Worm (Caenorhabditis elegans): ENCODE data around the gene F53C3.7.
A peak's percentile ranks its signal among the peaks of the same experiment; 100 is the strongest.

Gene F53C3.7

DNA sequence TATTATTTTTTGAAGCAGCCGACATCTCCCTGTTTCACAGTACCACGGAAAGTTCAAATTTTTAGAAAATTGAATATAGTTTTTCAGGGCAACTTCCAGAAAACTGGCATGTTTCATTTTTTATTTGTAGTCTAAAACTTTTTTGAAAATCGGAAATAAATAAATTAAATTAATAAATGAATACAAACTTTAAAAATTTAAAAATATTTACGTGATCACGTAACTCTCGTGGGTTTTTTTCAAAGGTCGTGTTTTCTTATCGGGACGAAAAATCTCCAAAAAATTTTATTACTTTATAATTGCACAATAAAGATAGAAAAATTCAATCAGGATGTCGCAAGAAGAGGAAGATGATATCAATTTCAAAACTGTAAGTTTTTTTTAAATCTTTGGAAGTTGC, 16.9 kb downstream of the F53C3.7 start, which contains the start of gene F53C3.1:
F53C3.1 (plus strand) TSS at position 301 of the 400 bp plus-strand sequence.
- TF ChIP-seq ama-1 (optimal IDR thresholded peaks at IDR 0.05) (no peak), pes-1 (GFP tag; IDR thresholded peaks at IDR 0.05) (no peak), ceh-13 (GFP tag; optimal IDR thresholded peaks at IDR 0.05) (no peak), hnd-1 (tag; optimal IDR thresholded peaks at IDR 0.05) (no peak), aly-1 (tag; optimal IDR thresholded peaks at IDR 0.05) (no peak), tra-4 (tag; optimal IDR thresholded peaks at IDR 0.05) (no peak), hmg-4 (GFP tag; optimal IDR thresholded peaks at IDR 0.05) (no peak), scrt-1 (GFP tag; IDR thresholded peaks at IDR 0.05) (no peak), hmbx-1 (tag; optimal IDR thresholded peaks at IDR 0.05) (no peak), ets-7 (tag; optimal IDR thresholded peaks at IDR 0.05) (no peak), ceh-36 (tag; optimal IDR thresholded peaks at IDR 0.05) (no peak), tbx-11 (GFP tag; IDR thresholded peaks at IDR 0.05) (no peak), sea-1 (GFP tag; conservative IDR thresholded peaks at IDR 0.05) (no peak), flt-1 (GFP tag; IDR thresholded peaks at IDR 0.05) (no peak), tbx-37 (GFP tag; conservative IDR thresholded peaks at IDR 0.05) (no peak), F13C5.2 (tag; optimal IDR thresholded peaks at IDR 0.05) (no peak), B0310.2 (tag; optimal IDR thresholded peaks at IDR 0.05) (no peak)

- no peak for TF ChIP-seq sea-1 (GFP tag; conservative IDR thresholded peaks at IDR 0.05)
- TF ChIP-seq aly-1 (tag; optimal IDR thresholded peaks at IDR 0.05) = no peak
- TF ChIP-seq ets-7 (tag; optimal IDR thresholded peaks at IDR 0.05) = no peak
- no peak for TF ChIP-seq tra-4 (tag; optimal IDR thresholded peaks at IDR 0.05)
- no peak for TF ChIP-seq pes-1 (GFP tag; IDR thresholded peaks at IDR 0.05)
- no peak for TF ChIP-seq hmbx-1 (tag; optimal IDR thresholded peaks at IDR 0.05)
- TF ChIP-seq flt-1 (GFP tag; IDR thresholded peaks at IDR 0.05) = no peak
- no peak for TF ChIP-seq B0310.2 (tag; optimal IDR thresholded peaks at IDR 0.05)
- no peak for TF ChIP-seq ceh-36 (tag; optimal IDR thresholded peaks at IDR 0.05)
- TF ChIP-seq tbx-11 (GFP tag; IDR thresholded peaks at IDR 0.05) = no peak
- TF ChIP-seq hmg-4 (GFP tag; optimal IDR thresholded peaks at IDR 0.05) = no peak
- no peak for TF ChIP-seq F13C5.2 (tag; optimal IDR thresholded peaks at IDR 0.05)
- TF ChIP-seq hnd-1 (tag; optimal IDR thresholded peaks at IDR 0.05) = no peak
- no peak for TF ChIP-seq ceh-13 (GFP tag; optimal IDR thresholded peaks at IDR 0.05)
Measured at ce11 chrII:3913673-3914072, 18.8 kb downstream of the F53C3.7 start.

ce11 chrII:3917985-3918633, 23.3 kb downstream of the F53C3.7 start:
- TF ChIP-seq aly-1 (tag; optimal IDR thresholded peaks at IDR 0.05) (no peak), B0310.2 (tag; optimal IDR thresholded peaks at IDR 0.05) (no peak), tbx-37 (GFP tag; conservative IDR thresholded peaks at IDR 0.05) (no peak), F13C5.2 (tag; optimal IDR thresholded peaks at IDR 0.05) (no peak), ama-1 (optimal IDR thresholded peaks at IDR 0.05) (no peak), tra-4 (tag; optimal IDR thresholded peaks at IDR 0.05) (no peak), tbx-11 (GFP tag; IDR thresholded peaks at IDR 0.05) (no peak), ceh-36 (tag; optimal IDR thresholded peaks at IDR 0.05) (no peak), flt-1 (GFP tag; IDR thresholded peaks at IDR 0.05) (no peak), pes-1 (GFP tag; IDR thresholded peaks at IDR 0.05) (no peak), sea-1 (GFP tag; conservative IDR thresholded peaks at IDR 0.05) (no peak), hmbx-1 (tag; optimal IDR thresholded peaks at IDR 0.05) (no peak), ets-7 (tag; optimal IDR thresholded peaks at IDR 0.05) (no peak), hnd-1 (tag; optimal IDR thresholded peaks at IDR 0.05) (no peak)

DNA sequence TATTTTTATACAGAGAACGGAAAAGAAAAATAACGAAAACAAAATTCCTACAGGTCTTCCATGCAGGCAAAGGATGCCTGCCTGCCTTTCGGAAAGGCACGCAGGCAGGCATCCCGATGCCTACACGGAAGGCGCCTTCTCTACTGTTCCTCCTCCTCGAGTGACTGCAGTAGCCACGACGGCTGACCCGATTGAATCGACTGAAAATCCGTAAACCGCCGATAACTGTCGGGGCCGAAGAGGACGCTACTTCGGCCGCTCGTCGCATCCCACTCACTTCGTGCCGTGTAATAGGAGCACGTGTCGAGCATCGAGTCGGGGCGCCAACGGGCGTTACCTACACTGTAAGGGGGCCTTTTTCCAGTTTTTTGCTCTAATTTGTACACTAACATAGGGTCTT, 25.8 kb downstream of the F53C3.7 start:
- TF ChIP-seq hmbx-1 (tag; optimal IDR thresholded peaks at IDR 0.05) = no peak
- 0 out of 2 replicates have a peak, but pooled peaks have one; percentile 8 for TF ChIP-seq pes-1 (GFP tag; IDR thresholded peaks at IDR 0.05)
- no peak for TF ChIP-seq tbx-37 (GFP tag; conservative IDR thresholded peaks at IDR 0.05)

ce11 chrII:3922696-3923095, 27.8 kb downstream of the F53C3.7 start:
- TF ChIP-seq flt-1 (GFP tag; IDR thresholded peaks at IDR 0.05) (no peak), tra-4 (tag; optimal IDR thresholded peaks at IDR 0.05) (no peak), ceh-13 (GFP tag; optimal IDR thresholded peaks at IDR 0.05) (no peak), hmbx-1 (tag; optimal IDR thresholded peaks at IDR 0.05) (no peak), ceh-36 (tag; optimal IDR thresholded peaks at IDR 0.05) (no peak), ets-7 (tag; optimal IDR thresholded peaks at IDR 0.05) (no peak), aly-1 (tag; optimal IDR thresholded peaks at IDR 0.05) (no peak), tbx-11 (GFP tag; IDR thresholded peaks at IDR 0.05) (no peak), sea-1 (GFP tag; conservative IDR thresholded peaks at IDR 0.05) (no peak), hmg-4 (GFP tag; optimal IDR thresholded peaks at IDR 0.05) (no peak)

DNA sequence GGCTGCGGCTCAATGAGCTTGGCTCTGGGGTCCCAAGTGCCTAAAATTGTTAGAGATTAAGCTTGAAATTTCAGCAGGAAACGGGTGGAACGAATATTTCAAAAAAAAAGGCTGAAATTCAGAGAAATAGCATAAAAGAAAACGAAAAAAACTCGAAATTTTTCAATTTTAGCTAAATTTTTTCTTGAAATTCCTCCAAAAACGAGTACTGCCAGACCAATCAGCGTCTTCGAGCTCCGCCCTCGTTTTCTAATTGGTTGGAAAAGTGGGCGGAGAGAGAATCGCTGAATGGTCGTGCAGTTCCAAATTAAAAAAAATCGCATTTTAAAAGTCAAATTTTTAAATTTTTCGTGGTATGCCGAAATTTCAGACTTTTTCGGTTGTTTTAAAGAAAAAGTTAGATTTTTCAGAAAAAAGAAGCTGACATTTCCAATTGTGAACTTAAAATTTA, 33.1 kb downstream of the F53C3.7 start, which contains the start of gene plpp-1.1:
plpp-1.1 (minus strand) TSS at position 51 of the 451 bp plus-strand sequence.
- TF ChIP-seq sea-1 (GFP tag; conservative IDR thresholded peaks at IDR 0.05) (no peak), tra-4 (tag; optimal IDR thresholded peaks at IDR 0.05) (no peak), tbx-11 (GFP tag; IDR thresholded peaks at IDR 0.05) (no peak), tbx-37 (GFP tag; conservative IDR thresholded peaks at IDR 0.05) (no peak), scrt-1 (GFP tag; IDR thresholded peaks at IDR 0.05) (no peak), ceh-13 (GFP tag; optimal IDR thresholded peaks at IDR 0.05) (no peak)

ce11 chrII:3929446-3929845, 34.6 kb downstream of the F53C3.7 start:
- TF ChIP-seq hmbx-1 (tag; optimal IDR thresholded peaks at IDR 0.05) (no peak), ceh-13 (GFP tag; optimal IDR thresholded peaks at IDR 0.05) (no peak), F13C5.2 (tag; optimal IDR thresholded peaks at IDR 0.05) (no peak), tra-4 (tag; optimal IDR thresholded peaks at IDR 0.05) (no peak), ets-7 (tag; optimal IDR thresholded peaks at IDR 0.05) (no peak), tbx-37 (GFP tag; conservative IDR thresholded peaks at IDR 0.05) (no peak), tbx-11 (GFP tag; IDR thresholded peaks at IDR 0.05) (no peak), hmg-4 (GFP tag; optimal IDR thresholded peaks at IDR 0.05) (no peak), B0310.2 (tag; optimal IDR thresholded peaks at IDR 0.05) (no peak), pes-1 (GFP tag; IDR thresholded peaks at IDR 0.05) (no peak), sea-1 (GFP tag; conservative IDR thresholded peaks at IDR 0.05) (no peak), aly-1 (tag; optimal IDR thresholded peaks at IDR 0.05) (no peak), ceh-36 (tag; optimal IDR thresholded peaks at IDR 0.05) (no peak), flt-1 (GFP tag; IDR thresholded peaks at IDR 0.05) (no peak), ama-1 (optimal IDR thresholded peaks at IDR 0.05) (no peak), hnd-1 (tag; optimal IDR thresholded peaks at IDR 0.05) (no peak), scrt-1 (GFP tag; IDR thresholded peaks at IDR 0.05) (no peak)

Measured in whole organism, early embryonic.